Fruit fly (Drosophila melanogaster): ENCODE data around the gene Cpr67Fa2.

The Cpr67Fa2 gene

DNA sequence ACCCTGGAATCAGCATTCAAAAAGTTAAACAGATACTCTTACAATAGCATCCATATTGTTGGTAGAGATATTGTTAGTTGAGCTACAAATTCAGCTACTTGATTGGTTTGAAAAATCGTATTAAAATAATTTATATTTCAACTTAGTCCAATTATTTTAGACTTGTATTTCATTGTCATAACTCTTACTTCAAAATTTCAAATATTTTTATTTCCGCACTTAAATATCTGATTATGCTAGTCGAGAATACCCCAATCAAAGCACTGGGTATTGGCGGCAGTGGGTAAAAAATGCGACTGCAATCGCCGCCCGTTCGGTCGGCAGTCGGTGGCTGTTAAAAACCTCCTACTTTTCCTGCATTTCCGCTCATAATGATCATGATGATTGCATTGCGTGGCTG is 37.3 kb downstream of the Cpr67Fa2 start (continued):
- TF ChIP-seq CG11902 (GFP tag; optimal IDR thresholded peaks at IDR 0.05) (peak; percentile 80), lz (GFP tag; optimal IDR thresholded peaks at IDR 0.05) (peak; percentile 33), CG10631 (GFP tag; optimal IDR thresholded peaks at IDR 0.05) (peak; percentile 55), CG7368 (GFP tag; optimal IDR thresholded peaks at IDR 0.05) (peak; percentile 87), CG31627 (GFP tag; optimal IDR thresholded peaks at IDR 0.05) (peak; percentile 8), Eip75B (GFP tag; optimal IDR thresholded peaks at IDR 0.05) (peak; percentile 86), dac (GFP tag; optimal IDR thresholded peaks at IDR 0.05) (no peak), Met (GFP tag; optimal IDR thresholded peaks at IDR 0.05) (peak; percentile 30), fkh (GFP tag; optimal IDR thresholded peaks at IDR 0.05) (no peak), Hr38 (GFP tag; optimal IDR thresholded peaks at IDR 0.05) (no peak), Gug (GFP tag; IDR thresholded peaks at IDR 0.05) (peak; percentile 78), vri (GFP tag; optimal IDR thresholded peaks at IDR 0.05) (no peak), CG34406 (GFP tag; optimal IDR thresholded peaks at IDR 0.05) (no peak), Blimp-1 (GFP tag; optimal IDR thresholded peaks at IDR 0.05) (no peak), Hr4 (GFP tag; optimal IDR thresholded peaks at IDR 0.05) (peak; percentile 53), CG6163 (GFP tag; IDR thresholded peaks at IDR 0.05) (peak; percentile 87), eg (GFP tag; IDR thresholded peaks at IDR 0.05) (peak; percentile 66), Lpt (GFP tag; optimal IDR thresholded peaks at IDR 0.05) (peak; percentile 91)

DNA sequence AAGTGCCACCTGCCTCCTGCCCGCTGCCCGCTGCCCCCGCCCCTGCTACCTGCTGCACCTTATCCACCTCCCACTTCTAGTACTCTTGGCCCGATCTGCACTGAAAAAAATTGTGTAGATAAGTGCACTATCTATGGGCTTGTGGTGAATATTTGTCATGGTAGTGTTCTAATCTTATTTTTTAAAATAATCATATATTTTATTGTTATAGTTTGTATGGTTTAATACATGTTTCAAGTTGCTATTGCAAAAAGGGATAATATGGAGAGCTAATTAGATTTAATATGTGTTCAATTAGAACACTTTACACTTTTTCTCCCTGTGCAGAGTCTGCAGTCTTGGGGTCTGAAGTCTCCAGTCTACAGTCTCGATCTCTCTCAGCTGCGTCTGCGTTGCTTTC is 39.9 kb downstream of the Cpr67Fa2 start:
- TF ChIP-seq Hr4 (GFP tag; optimal IDR thresholded peaks at IDR 0.05): peak; percentile 61
- TF ChIP-seq CG9139 (GFP tag; optimal IDR thresholded peaks at IDR 0.05): peak; percentile 50
- TF ChIP-seq CG6276 (GFP tag; optimal IDR thresholded peaks at IDR 0.05): peak; percentile 73
- TF ChIP-seq CG6792 (GFP tag; optimal IDR thresholded peaks at IDR 0.05): peak; percentile 47
- no peak for TF ChIP-seq Smox (GFP tag; optimal IDR thresholded peaks at IDR 0.05)
- no peak for TF ChIP-seq vri (GFP tag; optimal IDR thresholded peaks at IDR 0.05)
- peak; percentile 68 for TF ChIP-seq CG16779 (tag; optimal IDR thresholded peaks at IDR 0.05)
- peak; percentile 53 for TF ChIP-seq CG3919 (GFP tag; optimal IDR thresholded peaks at IDR 0.05)
- TF ChIP-seq eg (GFP tag; IDR thresholded peaks at IDR 0.05): peak; percentile 76
- TF ChIP-seq CG6854 (GFP tag; optimal IDR thresholded peaks at IDR 0.05): no peak
- TF ChIP-seq CG10631 (GFP tag; optimal IDR thresholded peaks at IDR 0.05): peak; percentile 85
- no peak for TF ChIP-seq Eip93F (GFP tag; optimal IDR thresholded peaks at IDR 0.05)
- TF ChIP-seq Sox14 (GFP tag; optimal IDR thresholded peaks at IDR 0.05): peak; percentile 52
- peak; percentile 80 for TF ChIP-seq CG11294 (GFP tag; IDR thresholded peaks at IDR 0.05)
- peak; percentile 69 for TF ChIP-seq Lpt (GFP tag; optimal IDR thresholded peaks at IDR 0.05)
- no peak for TF ChIP-seq CG31627 (GFP tag; optimal IDR thresholded peaks at IDR 0.05)
- TF ChIP-seq CG4318 (GFP tag; optimal IDR thresholded peaks at IDR 0.05): peak; percentile 79
- TF ChIP-seq achi (GFP tag; optimal IDR thresholded peaks at IDR 0.05): peak; percentile 83
- peak; percentile 89 for TF ChIP-seq CG32006 (GFP tag; optimal IDR thresholded peaks at IDR 0.05)
- peak; percentile 53 for TF ChIP-seq dac (GFP tag; optimal IDR thresholded peaks at IDR 0.05)
- TF ChIP-seq OdsH (GFP tag; optimal IDR thresholded peaks at IDR 0.05): peak; percentile 69
- peak; percentile 21 for TF ChIP-seq topi (GFP tag; optimal IDR thresholded peaks at IDR 0.05)
- TF ChIP-seq fkh (GFP tag; optimal IDR thresholded peaks at IDR 0.05): no peak
- TF ChIP-seq ss (GFP tag; optimal IDR thresholded peaks at IDR 0.05): peak; percentile 60 to 75
- TF ChIP-seq Gug (GFP tag; IDR thresholded peaks at IDR 0.05): peak; percentile 73
- TF ChIP-seq CG6808 (GFP tag; optimal IDR thresholded peaks at IDR 0.05): peak; percentile 61
- TF ChIP-seq Eip78C (GFP tag): peak; percentile 91
- TF ChIP-seq CG1621 (tag; optimal IDR thresholded peaks at IDR 0.05): peak; percentile 55
- TF ChIP-seq Ets96B (tag; optimal IDR thresholded peaks at IDR 0.05): peak; percentile 80
- TF ChIP-seq CG7368 (GFP tag; optimal IDR thresholded peaks at IDR 0.05): peak; percentile 39
- TF ChIP-seq Sox15 (GFP tag; optimal IDR thresholded peaks at IDR 0.05): no peak
- no peak for TF ChIP-seq cyc (GFP tag; optimal IDR thresholded peaks at IDR 0.05)
- no peak for TF ChIP-seq lz (GFP tag; optimal IDR thresholded peaks at IDR 0.05)
- no peak for TF ChIP-seq Hr38 (GFP tag; optimal IDR thresholded peaks at IDR 0.05)
- TF ChIP-seq CG10669 (GFP tag; optimal IDR thresholded peaks at IDR 0.05): peak; percentile 64
- peak; percentile 63 for TF ChIP-seq pdm3 (GFP tag; optimal IDR thresholded peaks at IDR 0.05)
- peak; percentile 89 for TF ChIP-seq CG8119 (GFP tag; IDR thresholded peaks at IDR 0.05)
- TF ChIP-seq CG8632 (GFP tag; optimal IDR thresholded peaks at IDR 0.05): peak; percentile 43
- TF ChIP-seq fd85E (GFP tag; optimal IDR thresholded peaks at IDR 0.05): no peak
- TF ChIP-seq CG34406 (GFP tag; optimal IDR thresholded peaks at IDR 0.05): peak; percentile 23
- peak; percentile 88 for TF ChIP-seq CG15336 (GFP tag; IDR thresholded peaks at IDR 0.05)
- peak; percentile 53 for TF ChIP-seq svp (GFP tag)
- peak; percentile 34 for TF ChIP-seq Met (GFP tag; optimal IDR thresholded peaks at IDR 0.05)
- no peak for TF ChIP-seq Sox102F (GFP tag; optimal IDR thresholded peaks at IDR 0.05)
- TF ChIP-seq net (GFP tag; optimal IDR thresholded peaks at IDR 0.05): peak; percentile 76

All from whole organism, prepupa.